Worm (Caenorhabditis elegans) whole organism, L4 larva: ENCODE data around the gene Y41D4B.4.

Experiments
- F10B5.3 ChIP-seq: sonication (generic microtip); optimal IDR thresholded peaks from 2 replicates; lab custom pipeline; 2016; ENCODE audit warnings: mild to moderate bottlenecking, missing genetic modification characterization, missing compliant biosample characterization
- F26F4.8 ChIP-seq: fragments of 200-800 bp; sonication (Bioruptor generic); conservative IDR thresholded peaks from 2 replicates; pipeline ENCODE4 v1.3.6; 2022; ENCODE audit warnings: missing genetic modification characterization, missing compliant biosample characterization
- F49E8.2 ChIP-seq: sonication (generic microtip); optimal IDR thresholded peaks from 2 replicates; lab custom pipeline; 2016; ENCODE audit warnings: missing compliant biosample characterization, mild to moderate bottlenecking, missing genetic modification characterization, borderline replicate concordance
- T20F7.1 ChIP-seq: fragments of 200-800 bp; sonication (Bioruptor generic); optimal IDR thresholded peaks from 2 replicates; lab custom pipeline; 2018; ENCODE audit warnings: mild to moderate bottlenecking, missing genetic modification characterization, missing compliant biosample characterization
- T26A8.4 ChIP-seq: fragments of 200-800 bp; sonication (Bioruptor generic); IDR thresholded peaks from 2 replicates; pipeline ENCODE4 v1.3.6; 2022; ENCODE audit warnings: missing genetic modification characterization, missing compliant biosample characterization
- Y5F2A.4 ChIP-seq: fragments of 200-800 bp; sonication (Bioruptor generic); optimal IDR thresholded peaks from 2 replicates; lab custom pipeline; 2018; ENCODE audit warnings: mild to moderate bottlenecking, missing genetic modification characterization, missing compliant biosample characterization
- Y75B8A.6 ChIP-seq: fragments of 200-800 bp; sonication (Bioruptor generic); IDR thresholded peaks from 2 replicates; pipeline ENCODE4 v1.3.6; 2022; ENCODE audit warnings: missing genetic modification reagents, missing genetic modification characterization, missing compliant biosample characterization
- ZK337.2 ChIP-seq: fragments of 200-800 bp; sonication (Bioruptor generic); IDR thresholded peaks from 2 replicates; pipeline ENCODE4 v1.3.6; 2022; ENCODE audit warnings: missing genetic modification reagents, missing genetic modification characterization, missing compliant biosample characterization
- ZK546.5 ChIP-seq, 2 experiments: sonication (generic microtip); optimal IDR thresholded peaks; 2 replicates each; lab custom pipeline; 2017; ENCODE audit warnings: missing biosample characterization in 2 of 2, missing genetic modification characterization in 2 of 2
- aha-1 ChIP-seq: fragments of 150-350 bp; peaks from one replicate; lab custom pipeline; 2014; ENCODE audit warnings: missing biosample characterization, missing genetic modification characterization
- aly-2 ChIP-seq: sonication (generic microtip); optimal IDR thresholded peaks from 2 replicates; lab custom pipeline; 2018; ENCODE audit warnings: missing biosample characterization, missing genetic modification characterization
- ceh-44 ChIP-seq: fragments of 200-800 bp; sonication (Bioruptor generic); IDR thresholded peaks from 2 replicates; pipeline ENCODE4 v1.3.6; 2022; ENCODE audit warnings: missing genetic modification reagents, missing genetic modification characterization, missing compliant biosample characterization
- ceh-62 ChIP-seq: sonication (generic microtip); optimal IDR thresholded peaks from 2 replicates; lab custom pipeline; 2017; ENCODE audit warnings: missing biosample characterization, missing genetic modification characterization
- ces-1 ChIP-seq: fragments of 150-350 bp; sonication (generic microtip); optimal IDR thresholded peaks from 4 replicates; lab custom pipeline; 2014; ENCODE audit warnings: missing biosample characterization, missing genetic modification reagents, missing genetic modification characterization
- cey-2 ChIP-seq: sonication (generic microtip); optimal IDR thresholded peaks from 3 replicates; lab custom pipeline; 2017; ENCODE audit warnings: missing genetic modification characterization, mild to moderate bottlenecking, missing compliant biosample characterization, antibody characterized with exemption, borderline replicate concordance; ENCODE audit not compliant: insufficient read depth
- daf-16 ChIP-seq, 3 experiments: sonication (generic microtip); optimal IDR thresholded peaks; 2 replicates each; lab custom pipeline; 2016 to 2017; ENCODE audit warnings: missing genetic modification characterization in 3 of 3, missing genetic modification reagents in 3 of 3, mild to moderate bottlenecking in 2 of 3, missing compliant biosample characterization in 2 of 3, missing biosample characterization in 1 of 3, moderate library complexity in 1 of 3
- daf-8 ChIP-seq: fragments of 200-800 bp; sonication (Bioruptor generic); IDR thresholded peaks from 2 replicates; pipeline ENCODE4 v1.3.6; 2022; ENCODE audit warnings: missing genetic modification characterization, missing compliant biosample characterization
- dmd-9 ChIP-seq: fragments of 200-800 bp; sonication (Bioruptor generic); IDR thresholded peaks from 2 replicates; pipeline ENCODE4 v1.3.6; 2022; ENCODE audit warnings: missing genetic modification reagents, missing genetic modification characterization, missing compliant biosample characterization
- dpl-1 ChIP-seq: fragments of 150-350 bp; optimal IDR thresholded peaks from 2 replicates; lab custom pipeline; 2014; ENCODE audit warnings: missing biosample characterization, missing genetic modification reagents, missing genetic modification characterization
- dve-1 ChIP-seq: sonication (generic microtip); optimal IDR thresholded peaks from 2 replicates; lab custom pipeline; 2017; ENCODE audit warnings: antibody characterized with exemption, mild to moderate bottlenecking, missing genetic modification characterization, missing compliant biosample characterization; ENCODE audit not compliant: insufficient read depth
- egl-43 ChIP-seq: fragments of 200-800 bp; sonication (Bioruptor generic); IDR thresholded peaks from 2 replicates; pipeline ENCODE4 v1.3.6; 2022; ENCODE audit warnings: missing genetic modification reagents, missing genetic modification characterization, missing compliant biosample characterization
- fkh-10 ChIP-seq: fragments of 150-350 bp; optimal IDR thresholded peaks from 2 replicates; lab custom pipeline; 2014; ENCODE audit warnings: missing biosample characterization, missing genetic modification reagents, missing genetic modification characterization
- fos-1 ChIP-seq: fragments of 150-350 bp; optimal IDR thresholded peaks from 2 replicates; lab custom pipeline; 2014; ENCODE audit warnings: missing biosample characterization, missing genetic modification characterization
- gei-8 ChIP-seq: fragments of 200-800 bp; sonication (Bioruptor generic); optimal IDR thresholded peaks from 2 replicates; lab custom pipeline; 2018; ENCODE audit warnings: mild to moderate bottlenecking, missing genetic modification characterization, missing compliant biosample characterization
- jun-1 ChIP-seq: fragments of 150-350 bp; optimal IDR thresholded peaks from 2 replicates; lab custom pipeline; 2014; ENCODE audit warnings: missing biosample characterization, missing genetic modification reagents, missing genetic modification characterization
- lim-7 ChIP-seq: fragments of 200-800 bp; sonication (Bioruptor generic); IDR thresholded peaks from 2 replicates; pipeline ENCODE4 v1.3.6; 2022; ENCODE audit warnings: missing genetic modification characterization, missing compliant biosample characterization
- lin-15B ChIP-seq: fragments of 150-350 bp; sonication (generic microtip); optimal IDR thresholded peaks from 3 replicates; lab custom pipeline; 2014; ENCODE audit warnings: missing biosample characterization, missing genetic modification characterization
- lir-3 ChIP-seq: sonication (generic microtip); optimal IDR thresholded peaks from 2 replicates; lab custom pipeline; 2016; ENCODE audit warnings: mild to moderate bottlenecking, missing genetic modification characterization, missing compliant biosample characterization
- madf-5 ChIP-seq, 2 experiments: fragments of 200-800 bp; sonication (Bioruptor generic); IDR thresholded peaks; 2 replicates each; pipeline ENCODE4 v1.3.6; 2022; ENCODE audit warnings: missing compliant biosample characterization in 2 of 2, missing genetic modification characterization in 2 of 2
- madf-9 ChIP-seq: fragments of 200-800 bp; sonication (Bioruptor generic); conservative IDR thresholded peaks from 2 replicates; pipeline ENCODE4 v1.3.6; 2022; ENCODE audit warnings: missing genetic modification reagents, missing genetic modification characterization, missing compliant biosample characterization
- mdt-29 ChIP-seq: fragments of 200-800 bp; sonication (Bioruptor generic); IDR thresholded peaks from 2 replicates; pipeline ENCODE4 v1.3.6; 2022; ENCODE audit warnings: missing genetic modification reagents, missing genetic modification characterization, missing compliant biosample characterization
- mes-2 ChIP-seq: sonication (generic microtip); optimal IDR thresholded peaks from 2 replicates; lab custom pipeline; 2016; ENCODE audit warnings: missing genotype, mild to moderate bottlenecking, missing genetic modification characterization, missing compliant biosample characterization; ENCODE audit not compliant: poor library complexity, severe bottlenecking
- mxl-3 ChIP-seq: fragments of 200-800 bp; sonication (Bioruptor generic); optimal IDR thresholded peaks from 2 replicates; lab custom pipeline; 2018; ENCODE audit warnings: mild to moderate bottlenecking, missing genetic modification characterization, missing compliant biosample characterization
- nhr-11 ChIP-seq: fragments of 150-350 bp; optimal IDR thresholded peaks from 2 replicates; lab custom pipeline; 2014; ENCODE audit warnings: missing biosample characterization, missing genetic modification characterization
- nhr-6 ChIP-seq: fragments of 150-350 bp; optimal IDR thresholded peaks from 2 replicates; lab custom pipeline; 2014; ENCODE audit warnings: missing biosample characterization, missing genetic modification characterization
- nhr-76 ChIP-seq: fragments of 150-350 bp; optimal IDR thresholded peaks from 2 replicates; lab custom pipeline; 2014; ENCODE audit warnings: missing biosample characterization, missing genetic modification characterization
- pha-4 ChIP-seq, 2 experiments: fragments of 150-350 bp in 1 of 2; fragments of 200-800 bp in 1 of 2; sonication (Bioruptor generic) in 1 of 2; IDR thresholded peaks in 1 of 2; optimal IDR thresholded peaks in 1 of 2; 2 replicates each; pipeline versions ENCODE4 v1.3.6 to Lab custom; 2014 to 2022; ENCODE audit warnings: missing genetic modification characterization in 2 of 2, missing genetic modification reagents in 2 of 2, missing biosample characterization in 1 of 2, missing compliant biosample characterization in 1 of 2
- pqm-1 ChIP-seq: sonication (generic microtip); optimal IDR thresholded peaks from 2 replicates; lab custom pipeline; 2017; ENCODE audit warnings: missing biosample characterization, missing genetic modification characterization
- saeg-2 ChIP-seq: fragments of 200-800 bp; sonication (Bioruptor generic); IDR thresholded peaks from 2 replicates; pipeline ENCODE4 v1.3.6; 2022; ENCODE audit warnings: missing genetic modification reagents, missing genetic modification characterization, missing compliant biosample characterization
- sdz-12 ChIP-seq: fragments of 200-800 bp; sonication (Bioruptor generic); optimal IDR thresholded peaks from 2 replicates; lab custom pipeline; 2018; ENCODE audit warnings: mild to moderate bottlenecking, missing genetic modification characterization, missing compliant biosample characterization
- snpc-1.2 ChIP-seq: fragments of 200-800 bp; sonication (Bioruptor generic); IDR thresholded peaks from 2 replicates; pipeline ENCODE4 v1.3.6; 2022; ENCODE audit warnings: missing genetic modification reagents, missing genetic modification characterization, missing compliant biosample characterization
- tra-1 ChIP-seq: fragments of 200-800 bp; sonication (Bioruptor generic); IDR thresholded peaks from 2 replicates; pipeline ENCODE4 v1.3.6; 2022; ENCODE audit warnings: missing genetic modification reagents, missing genetic modification characterization, missing compliant biosample characterization
- unc-130 ChIP-seq: sonication (generic microtip); optimal IDR thresholded peaks from 2 replicates; lab custom pipeline; 2016; ENCODE audit warnings: missing genetic modification reagents, missing genetic modification characterization, missing compliant biosample characterization
- unc-62 ChIP-seq, 3 experiments: fragments of 150-350 bp in 1 of 3; sonication (generic microtip); optimal IDR thresholded peaks in 2 of 3; peaks in 1 of 3; 1 replicate in 1 of 3; 2 replicates in 2 of 3; lab custom pipeline; 2014 to 2017; ENCODE audit warnings: missing biosample characterization in 3 of 3, missing genetic modification characterization in 3 of 3, missing genetic modification reagents in 3 of 3, missing genotype in 1 of 3
- zfp-2 ChIP-seq: sonication (generic microtip); optimal IDR thresholded peaks from 2 replicates; lab custom pipeline; 2016; ENCODE audit warnings: mild to moderate bottlenecking, missing genetic modification characterization, missing compliant biosample characterization
- ztf-7 ChIP-seq: fragments of 150-350 bp; optimal IDR thresholded peaks from 2 replicates; lab custom pipeline; 2014; ENCODE audit warnings: missing biosample characterization, missing genetic modification characterization

Gene Y41D4B.4

ce11 chrIV:1706996-1707395 lies 47.1 kb downstream of the Y41D4B.4 start, which contains the start of gene K08D12.4:
TSS of gene K08D12.4 (plus strand) at chrIV:1707296.
- TF ChIP-seq madf-5 (GFP tag; IDR thresholded peaks at IDR 0.05; lab: Robert Waterston, UW) (no peak), aha-1 (tag; lab: Kevin White, UChicago) (no peak), F10B5.3 (tag; lab: Kevin White, UChicago) (no peak), gei-8 (GFP tag; lab: Kevin White, UChicago) (no peak), saeg-2 (GFP tag; lab: Robert Waterston, UW) (no peak), daf-8 (GFP tag; lab: Robert Waterston, UW) (no peak), aly-2 (no peak), tra-1 (GFP tag; lab: Robert Waterston, UW) (no peak), unc-62 (GFP tag; optimal IDR thresholded peaks at IDR 0.05 in 1 of 2; lab: Kevin White, UChicago) (no peak), unc-62 (tag; optimal IDR thresholded peaks at IDR 0.05; lab: Kevin White, UChicago) (no peak), lim-7 (GFP tag; lab: Robert Waterston, UW) (no peak), jun-1 (tag; lab: Kevin White, UChicago) (no peak), mxl-3 (GFP tag; lab: Kevin White, UChicago) (no peak), T20F7.1 (GFP tag; lab: Kevin White, UChicago) (no peak), sdz-12 (GFP tag; lab: Kevin White, UChicago) (no peak), unc-130 (GFP tag; lab: Kevin White, UChicago) (no peak), Y75B8A.6 (no peak), snpc-1.2 (GFP tag; lab: Robert Waterston, UW) (no peak), ZK546.5 (tag; optimal IDR thresholded peaks at IDR 0.05; lab: Kevin White, UChicago) (no peak), pqm-1 (no peak), Y5F2A.4 (GFP tag; lab: Kevin White, UChicago) (no peak)

DNA sequence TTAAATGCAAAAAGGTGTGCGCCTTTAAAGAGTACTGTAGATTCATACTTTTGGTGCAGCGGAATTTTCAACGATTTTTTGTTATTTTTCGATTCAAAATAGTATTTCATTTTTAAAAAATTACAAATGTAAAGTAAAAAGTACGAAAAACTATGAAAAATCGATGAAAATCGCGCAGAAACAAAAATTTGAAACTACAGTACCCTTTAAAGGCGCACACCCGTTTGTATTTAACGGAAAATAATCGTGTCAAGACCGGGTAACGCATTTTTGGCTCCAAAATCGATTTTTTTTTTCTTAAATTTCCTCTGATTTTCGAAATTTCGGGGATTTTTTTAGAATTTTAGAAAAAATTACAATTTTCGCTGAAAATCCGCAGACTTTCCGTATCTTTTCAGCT lies 48.0 kb downstream of the Y41D4B.4 start:
- TF ChIP-seq cey-2 (tag; lab: Kevin White, UChicago) (no peak), lin-15B (tag; lab: Kevin White, UChicago) (no peak), F10B5.3 (tag; lab: Kevin White, UChicago) (no peak), aha-1 (tag; lab: Kevin White, UChicago) (peak; percentile 49), daf-16 (GFP tag; optimal IDR thresholded peaks at IDR 0.05; lab: Kevin White, UChicago) (no peak), daf-16 (tag; optimal IDR thresholded peaks at IDR 0.05; lab: Kevin White, UChicago) (no peak)

DNA sequence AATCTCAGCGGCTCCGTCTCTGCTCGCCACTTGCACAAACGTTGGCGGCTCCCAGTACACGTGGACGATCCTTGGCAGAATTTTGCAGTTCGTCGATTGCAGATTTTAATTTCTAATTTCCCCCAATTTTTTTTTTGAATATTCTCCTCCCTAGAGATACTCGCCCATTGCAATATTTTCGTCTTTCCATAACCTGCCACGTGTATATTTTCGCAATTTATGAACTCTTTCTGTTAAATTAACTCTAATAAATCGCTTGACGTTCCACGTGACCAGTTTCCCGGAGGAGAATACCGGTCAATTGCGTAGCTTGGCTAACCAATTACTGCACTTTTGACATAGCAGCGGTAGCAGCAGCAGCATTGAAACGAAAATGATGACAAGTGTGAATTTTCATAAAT lies 48.5 kb downstream of the Y41D4B.4 start:
- TF ChIP-seq nhr-6 (tag; lab: Kevin White, UChicago) (no peak), egl-43 (no peak; the same call in 1 of the 2 replicates), sdz-12 (GFP tag; lab: Kevin White, UChicago) (no peak), aha-1 (tag; lab: Kevin White, UChicago) (no peak), dmd-9 (GFP tag; lab: Robert Waterston, UW) (no peak), aly-2 (no peak), ceh-44 (GFP tag; lab: Robert Waterston, UW) (no peak), ces-1 (no peak), zfp-2 (tag; lab: Kevin White, UChicago) (no peak), T26A8.4 (GFP tag; lab: Robert Waterston, UW) (peak; percentile 46), nhr-76 (tag; lab: Kevin White, UChicago) (no peak), jun-1 (tag; lab: Kevin White, UChicago) (no peak), ztf-7 (tag; lab: Kevin White, UChicago) (no peak), ZK337.2 (GFP tag; lab: Robert Waterston, UW) (no peak), fkh-10 (GFP tag; lab: Kevin White, UChicago) (no peak), ceh-62 (tag; lab: Kevin White, UChicago) (no peak), mes-2 (tag; lab: Kevin White, UChicago) (peak; percentile 20), Y5F2A.4 (GFP tag; lab: Kevin White, UChicago) (no peak), madf-9 (GFP tag; lab: Robert Waterston, UW) (no peak), lir-3 (tag; lab: Kevin White, UChicago) (no peak), mdt-29 (no peak), dve-1 (tag; lab: Kevin White, UChicago) (peak; percentile 44), fos-1 (tag; lab: Kevin White, UChicago) (no peak), F49E8.2 (tag; lab: Kevin White, UChicago) (peak; percentile 52), nhr-11 (tag; lab: Kevin White, UChicago) (no peak), madf-5 (GFP tag; IDR thresholded peaks at IDR 0.05; lab: Robert Waterston, UW) (no peak), dpl-1 (GFP tag; lab: Kevin White, UChicago) (no peak), F26F4.8 (no peak), pha-4 (GFP tag; IDR thresholded peaks at IDR 0.05; lab: Robert Waterston, UW) (peak; percentile 65; the same call in 1 of the 2 replicates), pha-4 (tag; optimal IDR thresholded peaks at IDR 0.05; lab: Kevin White, UChicago) (no peak)
